Fruit fly (Drosophila melanogaster) whole organism: Measurements from ENCODE around the gene CG5281.

Experiments
- CG8478 ChIP-seq: fragments of >200 bp; optimal IDR thresholded peaks from 2 replicates; lab custom pipeline; 2018; ENCODE audit warnings: inconsistent platforms
- Dll ChIP-seq: fragments of >200 bp; optimal IDR thresholded peaks from 2 replicates; lab custom pipeline; 2017
- EcR ChIP-seq, 2 experiments: fragments of >200 bp; optimal IDR thresholded peaks; 2 replicates each; lab custom pipeline; 2017; ENCODE audit warnings: missing biosample characterization in 2 of 2, missing genetic modification characterization in 2 of 2, missing genetic modification reagents in 2 of 2
- pan ChIP-seq: fragments of >200 bp; optimal IDR thresholded peaks from 2 replicates; lab custom pipeline; 2017
- psq ChIP-seq: fragments of >200 bp; optimal IDR thresholded peaks from 2 replicates; lab custom pipeline; 2017
- usp ChIP-seq: fragments of >200 bp; optimal IDR thresholded peaks from 2 replicates; lab custom pipeline; 2017; ENCODE audit warnings: missing biosample characterization, missing genetic modification characterization, mixed read lengths

Gene CG5281

dm6 chr3R:11435537-11436234 is at the start of gene CG5281, which contains the start of gene Exd2:
Gene CG5281, plus strand, starts transcription at chr3R:11435850.
Gene Exd2, minus strand, starts transcription at chr3R:11435703.
- no peak for TF ChIP-seq usp (GFP tag; lab: Kevin White, UChicago)
- TF ChIP-seq CG8478 (lab: Kevin White, UChicago) = no peak
- TF ChIP-seq EcR (GFP tag; optimal IDR thresholded peaks at IDR 0.05; lab: Kevin White, UChicago) = no peak
- no peak for TF ChIP-seq Dll
- TF ChIP-seq pan (lab: Kevin White, UChicago) = no peak
- TF ChIP-seq psq = no peak

dm6 chr3R:11392805-11393204 is 42.8 kb upstream of the CG5281 start:
- no peak for TF ChIP-seq EcR (GFP tag; optimal IDR thresholded peaks at IDR 0.05; lab: Kevin White, UChicago)
- no peak for TF ChIP-seq usp (GFP tag; lab: Kevin White, UChicago)
- no peak for TF ChIP-seq pan (lab: Kevin White, UChicago)
- no peak for TF ChIP-seq Dll
- TF ChIP-seq CG8478 (lab: Kevin White, UChicago) = no peak
- TF ChIP-seq psq = no peak

dm6 chr3R:11393896-11394295 is 41.8 kb upstream of the CG5281 start:
- TF ChIP-seq CG8478 (lab: Kevin White, UChicago) (no peak), EcR (GFP tag; optimal IDR thresholded peaks at IDR 0.05; lab: Kevin White, UChicago) (no peak), psq (no peak), usp (GFP tag; lab: Kevin White, UChicago) (no peak), Dll (no peak), pan (lab: Kevin White, UChicago) (no peak)

- TF ChIP-seq usp (GFP tag; lab: Kevin White, UChicago) = no peak
- no peak for TF ChIP-seq Dll
- no peak for TF ChIP-seq CG8478 (lab: Kevin White, UChicago)
- TF ChIP-seq psq = no peak
- no peak for TF ChIP-seq pan (lab: Kevin White, UChicago)
- no peak for TF ChIP-seq EcR (GFP tag; optimal IDR thresholded peaks at IDR 0.05; lab: Kevin White, UChicago)
Measured at dm6 chr3R:11395541-11395940, 40.1 kb upstream of the CG5281 start.

- TF ChIP-seq Dll (no peak), usp (GFP tag; lab: Kevin White, UChicago) (no peak), CG8478 (lab: Kevin White, UChicago) (no peak), psq (no peak), pan (lab: Kevin White, UChicago) (no peak), EcR (GFP tag; optimal IDR thresholded peaks at IDR 0.05; lab: Kevin White, UChicago) (no peak)
Measured at dm6 chr3R:11402894-11403293, 32.8 kb upstream of the CG5281 start.

- TF ChIP-seq Dll (no peak), pan (lab: Kevin White, UChicago) (no peak), EcR (GFP tag; optimal IDR thresholded peaks at IDR 0.05; lab: Kevin White, UChicago) (no peak), CG8478 (lab: Kevin White, UChicago) (no peak), psq (no peak), usp (GFP tag; lab: Kevin White, UChicago) (no peak)
Measured at dm6 chr3R:11407733-11408134, 27.9 kb upstream of the CG5281 start, which contains the start of gene mRpL40. Gene mRpL40, plus strand, starts transcription at chr3R:11407918.

- TF ChIP-seq usp (GFP tag; lab: Kevin White, UChicago) (no peak), CG8478 (lab: Kevin White, UChicago) (no peak), pan (lab: Kevin White, UChicago) (no peak), psq (no peak), Dll (no peak), EcR (GFP tag; optimal IDR thresholded peaks at IDR 0.05; lab: Kevin White, UChicago) (no peak)
Measured at dm6 chr3R:11409667-11410137, 25.9 kb upstream of the CG5281 start, which contains the start of the genes mgr and Irbp. Gene mgr, minus strand, starts transcription at chr3R:11409875. Gene Irbp, plus strand, starts transcription at chr3R:11410047.

dm6 chr3R:11412371-11412770 is 23.3 kb upstream of the CG5281 start, which contains the start of gene Ipo9:
Gene Ipo9, plus strand, starts transcription at chr3R:11412522.
- TF ChIP-seq pan (lab: Kevin White, UChicago) = no peak
- TF ChIP-seq EcR (GFP tag; optimal IDR thresholded peaks at IDR 0.05; lab: Kevin White, UChicago) = no peak
- TF ChIP-seq Dll = no peak
- no peak for TF ChIP-seq psq
- TF ChIP-seq CG8478 (lab: Kevin White, UChicago) = no peak
- TF ChIP-seq usp (GFP tag; lab: Kevin White, UChicago) = no peak

dm6 chr3R:11418568-11418967 is 17.1 kb upstream of the CG5281 start, which contains the start of the genes bumpel and CG45676:
Gene bumpel, minus strand, starts transcription at chr3R:11418668.
Gene CG45676, plus strand, starts transcription at chr3R:11418885.
- TF ChIP-seq usp (GFP tag; lab: Kevin White, UChicago) = no peak
- TF ChIP-seq psq = no peak
- no peak for TF ChIP-seq CG8478 (lab: Kevin White, UChicago)
- no peak for TF ChIP-seq Dll
- TF ChIP-seq pan (lab: Kevin White, UChicago) = no peak
- no peak for TF ChIP-seq EcR (GFP tag; optimal IDR thresholded peaks at IDR 0.05; lab: Kevin White, UChicago)

- no peak for TF ChIP-seq usp (GFP tag; lab: Kevin White, UChicago)
- TF ChIP-seq CG8478 (lab: Kevin White, UChicago) = no peak
Measured at dm6 chr3R:11421643-11422122, 14.0 kb upstream of the CG5281 start, which contains the start of the genes ninaG and Sptz. Gene ninaG, minus strand, starts transcription at chr3R:11421693. Gene Sptz, plus strand, starts transcription at chr3R:11422092.

dm6 chr3R:11429814-11430213 is 5.8 kb upstream of the CG5281 start, which contains the start of gene Dtd:
Gene Dtd, plus strand, starts transcription at chr3R:11430061.
- TF ChIP-seq usp (GFP tag; lab: Kevin White, UChicago) (no peak), Dll (no peak), pan (lab: Kevin White, UChicago) (no peak), psq (no peak), CG8478 (lab: Kevin White, UChicago) (no peak), EcR (GFP tag; optimal IDR thresholded peaks at IDR 0.05; lab: Kevin White, UChicago) (no peak)

dm6 chr3R:11430307-11430706 is 5.3 kb upstream of the CG5281 start:
- TF ChIP-seq usp (GFP tag; lab: Kevin White, UChicago) (no peak), pan (lab: Kevin White, UChicago) (no peak), CG8478 (lab: Kevin White, UChicago) (no peak), Dll (no peak), EcR (GFP tag; optimal IDR thresholded peaks at IDR 0.05; lab: Kevin White, UChicago) (no peak), psq (no peak)
